Fruit fly (Drosophila melanogaster) whole organism, adult: ENCODE measurements around the gene CG13920.

ENCODE experiments used
- CG11617 ChIP-seq: fragments of 200-800 bp; sonication (Bioruptor generic); optimal IDR thresholded peaks from 2 replicates; lab custom pipeline; 2017; ENCODE audit warnings: mild to moderate bottlenecking, missing biosample characterization, missing genetic modification reagents, missing genetic modification characterization
- CG12768 ChIP-seq: fragments of 200-800 bp; sonication (Bioruptor generic); optimal IDR thresholded peaks from 2 replicates; lab custom pipeline; 2017; ENCODE audit warnings: missing biosample characterization, missing genetic modification characterization, mild to moderate bottlenecking, moderate library complexity, missing genetic modification reagents
- CG14711 ChIP-seq: fragments of 200-800 bp; sonication (Bioruptor generic); optimal IDR thresholded peaks from 2 replicates; lab custom pipeline; 2018; ENCODE audit warnings: missing biosample characterization, mild to moderate bottlenecking, missing genetic modification characterization, moderate library complexity
- CG1620 ChIP-seq: fragments of 200-800 bp; sonication (Bioruptor generic); optimal IDR thresholded peaks from 2 replicates; lab custom pipeline; 2016; ENCODE audit warnings: missing biosample characterization, missing genetic modification characterization
- CG33017 ChIP-seq: fragments of 200-800 bp; sonication (Bioruptor generic); optimal IDR thresholded peaks from 2 replicates; lab custom pipeline; 2018; ENCODE audit warnings: missing biosample characterization, mild to moderate bottlenecking, missing genetic modification characterization, moderate library complexity
- CG5204 ChIP-seq: fragments of 200-800 bp; sonication (Bioruptor generic); optimal IDR thresholded peaks from 2 replicates; lab custom pipeline; 2016; ENCODE audit warnings: missing biosample characterization, missing genetic modification characterization
- CG7045 ChIP-seq: fragments of 200-800 bp; sonication (Bioruptor generic); optimal IDR thresholded peaks from 2 replicates; lab custom pipeline; 2017; ENCODE audit warnings: missing biosample characterization, mild to moderate bottlenecking, missing genetic modification characterization
- CG7101 ChIP-seq: fragments of 200-800 bp; sonication (Bioruptor generic); optimal IDR thresholded peaks from 2 replicates; lab custom pipeline; 2018; ENCODE audit warnings: missing biosample characterization, mild to moderate bottlenecking, missing genetic modification characterization, moderate library complexity
- Clk ChIP-seq: fragments of 200-800 bp; sonication (Bioruptor generic); optimal IDR thresholded peaks from 2 replicates; lab custom pipeline; 2017; ENCODE audit warnings: missing biosample characterization, missing genetic modification characterization
- Crg-1 ChIP-seq: fragments of 200-800 bp; sonication (Bioruptor generic); optimal IDR thresholded peaks from 2 replicates; lab custom pipeline; 2016; ENCODE audit warnings: missing biosample characterization, missing genetic modification characterization
- Hr96 ChIP-seq: fragments of 200-800 bp; sonication (Bioruptor generic); optimal IDR thresholded peaks from 2 replicates; lab custom pipeline; 2016; ENCODE audit warnings: missing biosample characterization, missing genetic modification characterization
- Mnt ChIP-seq: fragments of 200-800 bp; sonication (Bioruptor generic); optimal IDR thresholded peaks from 2 replicates; lab custom pipeline; 2016; ENCODE audit warnings: missing biosample characterization, mild to moderate bottlenecking, missing genetic modification characterization
- bab1 ChIP-seq: fragments of 200-800 bp; sonication (Bioruptor generic); optimal IDR thresholded peaks from 3 replicates; lab custom pipeline; 2019; ENCODE audit warnings: missing biosample characterization, mild to moderate bottlenecking, missing genetic modification characterization, moderate library complexity
- cic ChIP-seq: fragments of 200-800 bp; sonication (Bioruptor generic); optimal IDR thresholded peaks from 2 replicates; lab custom pipeline; 2017; ENCODE audit warnings: missing biosample characterization, mild to moderate bottlenecking, missing genetic modification characterization, moderate library complexity
- cnc ChIP-seq, 2 experiments: fragments of >200 bp; optimal IDR thresholded peaks; 2 replicates each; lab custom pipeline; 2017
- kay ChIP-seq: fragments of 200-800 bp; sonication (Bioruptor generic); peaks from one replicate; lab custom pipeline; 2016; ENCODE audit warnings: missing biosample characterization, missing genetic modification characterization, borderline replicate concordance
- ovo ChIP-seq: fragments of 200-800 bp; sonication (Bioruptor generic); optimal IDR thresholded peaks from 2 replicates; lab custom pipeline; 2016; ENCODE audit warnings: missing biosample characterization, missing genetic modification characterization
- pad ChIP-seq: fragments of 200-800 bp; sonication (Bioruptor generic); optimal IDR thresholded peaks from 3 replicates; lab custom pipeline; 2017; ENCODE audit warnings: missing biosample characterization, missing genetic modification characterization, mild to moderate bottlenecking, moderate library complexity, missing genetic modification reagents
- tj ChIP-seq: fragments of 200-800 bp; sonication (Bioruptor generic); optimal IDR thresholded peaks from 3 replicates; lab custom pipeline; 2017; ENCODE audit warnings: missing biosample characterization, mild to moderate bottlenecking, missing genetic modification characterization, moderate library complexity
- toe ChIP-seq: fragments of 200-800 bp; sonication (Bioruptor generic); optimal IDR thresholded peaks from 2 replicates; lab custom pipeline; 2016; ENCODE audit warnings: missing biosample characterization, missing genetic modification characterization

CG13920 gene

dm6 chr3L:1618116-1618727, 30.5 kb upstream of the CG13920 start, which contains the start of the genes CG13926, ABCB7 and CG33230:
Gene CG13926 (minus strand): TSS chr3L:1618158.
Gene ABCB7 (plus strand): TSS chr3L:1618414.
Gene CG33230 (plus strand): TSS chr3L:1618414.
- TF ChIP-seq Hr96 (peak; percentile 63), Mnt (GFP tag; lab: Kevin White, UChicago) (peak; percentile 70), CG12768 (peak; percentile 48), cic (GFP tag; lab: Kevin White, UChicago) (no peak), bab1 (GFP tag; lab: Kevin White, UChicago) (peak; percentile 67), Crg-1 (peak; percentile 18), cnc (optimal IDR thresholded peaks at IDR 0.05; lab: Kevin White, UChicago) (no peak), CG14711 (tag; lab: Kevin White, UChicago) (peak; percentile 55), ovo (peak; percentile 23), CG33017 (no peak), CG7101 (tag; lab: Kevin White, UChicago) (peak; percentile 25), pad (peak; percentile 10), CG1620 (GFP tag; lab: Kevin White, UChicago) (peak; percentile 27), CG11617 (GFP tag; lab: Kevin White, UChicago) (peak; percentile 66), Clk (GFP tag; lab: Kevin White, UChicago) (no peak), CG7045 (GFP tag; lab: Kevin White, UChicago) (peak; percentile 15), tj (peak; percentile 60), CG5204 (GFP tag; lab: Kevin White, UChicago) (peak; percentile 45), kay (GFP tag; lab: Kevin White, UChicago) (no peak), toe (GFP tag; lab: Kevin White, UChicago) (peak; percentile 24)

- TF ChIP-seq ovo (no peak), cic (GFP tag; lab: Kevin White, UChicago) (no peak), Hr96 (no peak), kay (GFP tag; lab: Kevin White, UChicago) (no peak), Clk (GFP tag; lab: Kevin White, UChicago) (no peak), toe (GFP tag; lab: Kevin White, UChicago) (no peak), tj (no peak), CG11617 (GFP tag; lab: Kevin White, UChicago) (no peak), CG14711 (tag; lab: Kevin White, UChicago) (no peak), cnc (optimal IDR thresholded peaks at IDR 0.05; lab: Kevin White, UChicago) (no peak), CG5204 (GFP tag; lab: Kevin White, UChicago) (no peak), CG7045 (GFP tag; lab: Kevin White, UChicago) (no peak)
Observed at dm6 chr3L:1626924-1627323, 21.8 kb upstream of the CG13920 start.

DNA sequence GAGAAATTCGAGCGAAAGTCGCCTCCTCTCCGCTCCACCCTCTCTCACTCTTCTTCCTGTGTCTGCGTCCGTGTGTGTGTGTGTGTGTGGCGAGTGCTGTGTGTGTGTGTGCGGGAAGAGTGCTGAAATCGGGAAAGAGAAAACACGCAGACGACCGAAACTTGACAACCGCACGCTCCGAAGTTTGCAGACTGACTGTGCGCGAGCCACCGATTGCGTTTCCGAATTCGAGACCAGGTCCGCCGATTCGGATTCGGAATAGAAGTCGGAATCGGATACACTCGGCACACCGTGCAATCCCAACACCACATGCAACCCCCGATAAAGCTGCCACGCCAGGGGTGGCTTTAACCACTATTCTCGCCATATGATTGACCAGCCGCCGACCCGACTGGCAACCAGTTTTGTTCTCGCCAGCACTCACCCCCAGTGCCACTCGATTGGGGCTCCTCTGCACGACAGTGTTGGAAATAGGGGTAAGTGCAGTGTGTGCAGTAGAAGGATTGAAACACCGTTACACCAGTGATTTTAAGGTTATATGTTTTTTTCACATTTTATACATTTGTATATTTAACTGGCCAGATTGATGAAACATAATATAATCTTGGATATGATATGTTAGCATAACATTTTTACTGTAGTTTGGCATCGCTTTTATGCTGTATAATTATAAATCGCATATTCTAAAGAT, 20.4 kb upstream of the CG13920 start, which contains the start of gene CG13928:
Gene CG13928 (minus strand): TSS at position 202 of the 691 bp plus-strand sequence.
- TF ChIP-seq toe (GFP tag; lab: Kevin White, UChicago) (peak; percentile 44), CG5204 (GFP tag; lab: Kevin White, UChicago) (peak; percentile 35), CG11617 (GFP tag; lab: Kevin White, UChicago) (no peak), CG7045 (GFP tag; lab: Kevin White, UChicago) (peak; percentile 13), Mnt (GFP tag; lab: Kevin White, UChicago) (no peak), Clk (GFP tag; lab: Kevin White, UChicago) (peak; percentile 50), cic (GFP tag; lab: Kevin White, UChicago) (peak; percentile 35)

- TF ChIP-seq cic (GFP tag; lab: Kevin White, UChicago) (no peak), Hr96 (no peak), CG14711 (tag; lab: Kevin White, UChicago) (no peak), Clk (GFP tag; lab: Kevin White, UChicago) (no peak), CG33017 (no peak), CG5204 (GFP tag; lab: Kevin White, UChicago) (no peak), pad (no peak), tj (no peak)
Observed at dm6 chr3L:1629064-1629777, 19.5 kb upstream of the CG13920 start, which contains the start of gene GC. Gene GC (minus strand): TSS chr3L:1629301.

DNA sequence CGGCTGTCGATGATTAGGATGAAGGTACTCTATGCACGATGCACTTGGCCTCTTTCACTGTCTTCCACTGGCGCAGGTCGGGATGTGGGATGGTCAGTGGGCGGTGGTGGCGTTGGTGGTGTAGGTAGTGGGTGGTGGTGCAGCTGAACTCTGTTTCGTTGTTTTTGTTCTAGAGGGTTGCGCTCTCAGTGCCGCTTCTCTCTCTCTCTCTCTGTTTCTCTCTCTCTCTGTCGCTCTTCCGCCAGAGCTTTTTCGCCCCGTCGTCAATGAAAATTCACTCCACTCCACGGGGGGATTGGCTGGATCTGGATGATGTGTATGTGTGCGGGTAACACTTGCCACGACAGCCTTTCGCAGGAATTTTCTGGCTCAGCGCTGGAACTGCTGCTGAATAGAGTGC, 11.9 kb upstream of the CG13920 start:
- TF ChIP-seq kay (GFP tag; lab: Kevin White, UChicago) (no peak), CG12768 (no peak), cnc (optimal IDR thresholded peaks at IDR 0.05; lab: Kevin White, UChicago) (no peak), CG7045 (GFP tag; lab: Kevin White, UChicago) (no peak), Crg-1 (no peak), Hr96 (no peak), ovo (no peak), tj (no peak), CG5204 (GFP tag; lab: Kevin White, UChicago) (no peak), bab1 (GFP tag; lab: Kevin White, UChicago) (no peak), cic (GFP tag; lab: Kevin White, UChicago) (no peak), pad (no peak), CG1620 (GFP tag; lab: Kevin White, UChicago) (no peak), toe (GFP tag; lab: Kevin White, UChicago) (no peak), CG33017 (no peak), CG14711 (tag; lab: Kevin White, UChicago) (no peak), CG11617 (GFP tag; lab: Kevin White, UChicago) (no peak), Clk (GFP tag; lab: Kevin White, UChicago) (no peak), CG7101 (tag; lab: Kevin White, UChicago) (no peak), Mnt (GFP tag; lab: Kevin White, UChicago) (no peak)
